Worm (Caenorhabditis elegans): Measurements from ENCODE around the gene F23H12.5.
"Not testable (repeated sequence)": the region's sequence is repeated elsewhere in the genome, so short reads cannot be mapped to it uniquely, and the experiment has no call there.

The F23H12.5 gene

ce11 chrV:12374252-12374651 is 15.8 kb downstream of the F23H12.5 start, which contains the start of gene F23H12.10:
Gene F23H12.10 (minus strand): TSS chrV:12374263.
- TF ChIP-seq nhr-129, lin-39, ztf-11 (tag; optimal IDR thresholded peaks at IDR 0.05): not testable (repeated sequence)

ce11 chrV:12377256-12377655 is 18.8 kb downstream of the F23H12.5 start, which contains the start of gene K01D12.1:
Gene K01D12.1 (plus strand): TSS chrV:12377556.
- TF ChIP-seq unc-55 (GFP tag; optimal IDR thresholded peaks at IDR 0.05) = no peak
- TF ChIP-seq crh-2 (tag; optimal IDR thresholded peaks at IDR 0.05) = no peak
- TF ChIP-seq gmeb-1 (tag; optimal IDR thresholded peaks at IDR 0.05) = no peak
- no peak for TF ChIP-seq mdl-1 (tag; optimal IDR thresholded peaks at IDR 0.05)
- no peak for TF ChIP-seq lsy-2 (tag; optimal IDR thresholded peaks at IDR 0.05)
- TF ChIP-seq mbf-1 (tag; optimal IDR thresholded peaks at IDR 0.05) = no peak

ce11 chrV:12386154-12386553 is 27.7 kb downstream of the F23H12.5 start, which contains the start of gene K01D12.15:
Gene K01D12.15 (plus strand): TSS chrV:12386454.
- no peak for TF ChIP-seq nhr-25 (tag; optimal IDR thresholded peaks at IDR 0.05)
- no peak for TF ChIP-seq sma-3 (GFP tag; optimal IDR thresholded peaks at IDR 0.05)
- TF ChIP-seq mdl-1 (tag; optimal IDR thresholded peaks at IDR 0.05) = no peak
- TF ChIP-seq lsy-2 (tag; optimal IDR thresholded peaks at IDR 0.05) = no peak
- no peak for TF ChIP-seq unc-55 (GFP tag; optimal IDR thresholded peaks at IDR 0.05)
- no peak for TF ChIP-seq gmeb-1 (tag; optimal IDR thresholded peaks at IDR 0.05)
- no peak for TF ChIP-seq nhr-237 (tag; optimal IDR thresholded peaks at IDR 0.05)
- no peak for TF ChIP-seq nhr-21 (tag; optimal IDR thresholded peaks at IDR 0.05)
- no peak for TF ChIP-seq ceh-16 (tag; optimal IDR thresholded peaks at IDR 0.05)
- TF ChIP-seq ama-1 (optimal IDR thresholded peaks at IDR 0.05) = no peak
- no peak for TF ChIP-seq nhr-6 (tag; optimal IDR thresholded peaks at IDR 0.05)
- no peak for TF ChIP-seq nhr-77 (tag; optimal IDR thresholded peaks at IDR 0.05)
- TF ChIP-seq ZK546.5 (tag; optimal IDR thresholded peaks at IDR 0.05) = no peak
- no peak for TF ChIP-seq peb-1 (tag; optimal IDR thresholded peaks at IDR 0.05)
- no peak for TF ChIP-seq nhr-12 (tag; optimal IDR thresholded peaks at IDR 0.05)
- no peak for TF ChIP-seq skn-1 (tag; optimal IDR thresholded peaks at IDR 0.05)
- TF ChIP-seq lin-13 (GFP tag; optimal IDR thresholded peaks at IDR 0.05) = no peak

ce11 chrV:12395699-12396098 is 37.3 kb downstream of the F23H12.5 start, which contains the start of gene twk-14:
Gene twk-14 (minus strand): TSS chrV:12395706.
- TF ChIP-seq aly-2 (tag; optimal IDR thresholded peaks at IDR 0.05) (no peak), sma-3 (GFP tag; optimal IDR thresholded peaks at IDR 0.05) (no peak), ztf-1 (GFP tag; conservative IDR thresholded peaks at IDR 0.05) (no peak)

- TF ChIP-seq lin-11 (tag; optimal IDR thresholded peaks at IDR 0.05) = no peak
- no peak for TF ChIP-seq nhr-11 (tag; optimal IDR thresholded peaks at IDR 0.05)
- no peak for TF ChIP-seq blmp-1 (tag; optimal IDR thresholded peaks at IDR 0.05; ENCODE audit: insufficient read depth)
- TF ChIP-seq sma-9 (GFP tag; optimal IDR thresholded peaks at IDR 0.05) = no peak
- TF ChIP-seq sma-9 (tag; optimal IDR thresholded peaks at IDR 0.05) = no peak
- no peak for TF ChIP-seq crh-2 (tag; optimal IDR thresholded peaks at IDR 0.05)
- no peak for TF ChIP-seq snpc-4 (tag; optimal IDR thresholded peaks at IDR 0.05)
- TF ChIP-seq sma-3 (GFP tag; optimal IDR thresholded peaks at IDR 0.05) = no peak
- no peak for TF ChIP-seq elt-3 (tag; optimal IDR thresholded peaks at IDR 0.05)
- TF ChIP-seq nhr-77 (tag; optimal IDR thresholded peaks at IDR 0.05) = no peak
- no peak for TF ChIP-seq dmd-4 (tag; optimal IDR thresholded peaks at IDR 0.05)
- no peak for TF ChIP-seq gmeb-1 (tag; optimal IDR thresholded peaks at IDR 0.05)
- no peak for TF ChIP-seq nhr-10 (tag; optimal IDR thresholded peaks at IDR 0.05)
- TF ChIP-seq nhr-21 (tag; optimal IDR thresholded peaks at IDR 0.05) = no peak
- no peak for TF ChIP-seq nhr-25 (tag; optimal IDR thresholded peaks at IDR 0.05)
- no peak for TF ChIP-seq alr-1 (tag; optimal IDR thresholded peaks at IDR 0.05)
These were observed 39.1 kb downstream of the F23H12.5 start, which contains the start of gene K01D12.5 for ce11 chrV:12397545-12397944. Gene K01D12.5 (plus strand): TSS chrV:12397845.
